Worm (Caenorhabditis elegans) whole organism, midembryonic: ENCODE results near the gene T26A8.4.

Experiments
- flt-1 ChIP-seq: fragments of 200-800 bp; sonication (Bioruptor generic); IDR thresholded peaks from 2 replicates; pipeline ENCODE4 v1.3.6; 2022; ENCODE audit warnings: missing genetic modification characterization, missing compliant biosample characterization
- ref-1 ChIP-seq: fragments of 200-800 bp; sonication (Bioruptor generic); conservative IDR thresholded peaks from 2 replicates; pipeline ENCODE4 v1.3.6; 2022; ENCODE audit warnings: missing genetic modification reagents, missing genetic modification characterization, missing compliant biosample characterization
- tab-1 ChIP-seq: fragments of 200-800 bp; sonication (Bioruptor generic); IDR thresholded peaks from 2 replicates; pipeline ENCODE4 v1.3.6; 2022; ENCODE audit warnings: missing genetic modification characterization, missing compliant biosample characterization
- ztf-23 ChIP-seq: fragments of 200-800 bp; sonication (Bioruptor generic); IDR thresholded peaks from 2 replicates; pipeline ENCODE4 v1.3.6; 2022; ENCODE audit warnings: missing genetic modification reagents, missing genetic modification characterization, missing compliant biosample characterization

- TF ChIP-seq ztf-23 (GFP tag; lab: Robert Waterston, UW) (no peak), tab-1 (GFP tag; lab: Robert Waterston, UW) (no peak), ref-1 (GFP tag; lab: Robert Waterston, UW) (no peak), flt-1 (no peak)
These were observed 24.2 kb upstream of the T26A8.4 start, which contains the start of gene syx-4 for ce11 chrIV:8456899-8457298.
